Worm (Caenorhabditis elegans): ENCODE measurements around the gene rig-3.

DNA sequence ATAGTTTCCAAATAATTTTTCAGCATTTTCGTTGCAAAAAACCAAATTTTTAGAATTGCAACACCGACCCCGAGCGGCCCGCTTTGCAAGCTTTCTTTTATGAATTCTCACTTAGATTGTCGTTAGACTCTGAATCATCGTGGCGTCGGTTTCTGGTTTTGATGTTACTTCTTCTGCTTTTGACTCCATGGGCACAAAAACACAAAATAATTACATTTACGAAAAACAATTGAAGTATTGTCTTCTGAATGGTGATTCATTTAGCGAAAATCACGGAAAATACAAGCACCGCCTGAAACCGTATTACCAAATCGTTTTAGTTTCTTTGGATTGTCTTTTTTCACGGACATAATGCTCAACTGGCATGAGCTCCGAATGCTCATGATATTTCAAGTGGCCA is 47.7 kb downstream of the rig-3 start, which contains the start of gene pes-23:
- TF ChIP-seq elt-1 (tag; optimal IDR thresholded peaks at IDR 0.05; ENCODE audit: borderline replicate concordance, insufficient read depth) (no peak), lsy-2 (tag; optimal IDR thresholded peaks at IDR 0.05) (no peak), pha-4 (tag; optimal IDR thresholded peaks at IDR 0.05) (no peak), mab-5 (tag; optimal IDR thresholded peaks at IDR 0.05) (no peak), lin-13 (tag; optimal IDR thresholded peaks at IDR 0.05) (no peak), elt-3 (tag; optimal IDR thresholded peaks at IDR 0.05) (no peak), sptf-1 (tag; optimal IDR thresholded peaks at IDR 0.05) (no peak), blmp-1 (tag; optimal IDR thresholded peaks at IDR 0.05) (no peak)
